Worm (Caenorhabditis elegans): ENCODE data around the gene C17H11.2.
A peak's percentile ranks its signal among the peaks of the same experiment; 100 is the strongest.

Gene C17H11.2

DNA sequence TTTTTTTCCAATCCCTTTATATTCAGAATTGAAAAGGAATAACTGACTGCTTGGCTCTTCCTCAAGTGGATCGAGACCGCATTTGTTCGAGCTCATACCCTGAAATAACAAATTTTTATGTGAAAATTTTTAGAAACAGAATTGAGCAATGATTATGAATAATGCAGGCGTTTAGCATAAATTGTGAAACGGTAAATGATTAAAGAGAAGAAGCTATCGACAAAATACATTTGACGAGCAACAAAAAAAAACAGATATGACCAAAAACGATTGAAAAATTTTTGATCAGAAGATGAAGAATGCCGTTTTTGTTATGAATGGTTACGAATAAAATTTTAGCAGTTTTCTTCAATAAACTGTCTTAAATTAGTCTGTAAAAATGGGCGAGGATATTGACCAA, 34.0 kb downstream of the C17H11.2 start, which contains the start of gene C17H11.6:
Gene C17H11.6 (minus strand): TSS at position 101 of the 400 bp plus-strand sequence.
- TF ChIP-seq ceh-22 (tag; optimal IDR thresholded peaks at IDR 0.05) (no peak), ahr-1 (tag; optimal IDR thresholded peaks at IDR 0.05) (no peak), elt-4 (tag; optimal IDR thresholded peaks at IDR 0.05) (no peak), ceh-24 (tag; optimal IDR thresholded peaks at IDR 0.05) (no peak), eyg-1 (tag; optimal IDR thresholded peaks at IDR 0.05) (no peak), madf-2 (tag; optimal IDR thresholded peaks at IDR 0.05) (no peak), ref-2 (tag; optimal IDR thresholded peaks at IDR 0.05) (no peak)

DNA sequence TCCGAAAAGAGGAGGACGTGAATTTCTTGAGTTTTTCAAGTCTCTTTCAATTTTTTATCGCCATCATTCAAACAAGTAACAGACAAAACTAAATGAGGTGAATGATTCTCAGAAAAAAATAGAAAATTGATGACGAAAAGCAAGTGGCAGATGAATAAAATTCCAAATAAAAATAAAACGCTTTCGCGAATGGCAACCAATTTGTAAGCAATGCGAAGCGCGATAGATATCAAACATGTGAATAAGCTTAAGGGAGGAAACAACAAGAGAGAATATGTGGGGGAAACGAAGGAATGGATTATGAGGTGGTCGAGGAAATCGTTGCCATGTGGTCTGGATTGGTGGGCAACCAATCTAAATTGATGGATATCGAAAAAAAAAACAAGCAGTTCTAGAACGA, 34.7 kb downstream of the C17H11.2 start:
- TF ChIP-seq fkh-6 (tag; optimal IDR thresholded peaks at IDR 0.05) (no peak), C08G9.2 (tag; optimal IDR thresholded peaks at IDR 0.05) (no peak)

DNA sequence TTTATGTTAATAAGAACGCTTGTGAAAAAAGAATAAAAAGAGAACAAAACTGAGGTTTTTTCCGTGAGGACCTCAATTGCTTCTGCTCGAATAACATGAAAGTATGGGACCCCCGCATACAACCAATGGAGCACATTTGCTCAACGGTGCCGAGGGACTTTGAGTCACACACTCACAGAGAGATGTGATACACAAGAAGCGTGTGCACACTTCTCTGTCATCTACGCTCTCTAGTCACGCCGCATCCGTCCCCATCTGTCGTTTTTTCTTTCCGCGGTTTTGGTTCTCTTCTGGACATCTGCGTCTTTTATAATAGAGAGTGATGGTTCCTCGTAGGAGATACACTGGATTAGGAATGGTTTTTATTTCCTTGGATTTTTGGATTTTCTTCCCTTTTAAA, 36.2 kb downstream of the C17H11.2 start:
- no peak for TF ChIP-seq lin-11 (tag; optimal IDR thresholded peaks at IDR 0.05)
- no peak for TF ChIP-seq ceh-22 (tag; optimal IDR thresholded peaks at IDR 0.05)
- TF ChIP-seq sdc-2 (tag; optimal IDR thresholded peaks at IDR 0.05): no peak
- no peak for TF ChIP-seq eyg-1 (tag; optimal IDR thresholded peaks at IDR 0.05)
- TF ChIP-seq unc-42 (tag; optimal IDR thresholded peaks at IDR 0.05): peak; percentile 44
- no peak for TF ChIP-seq dve-1 (tag; optimal IDR thresholded peaks at IDR 0.05)
- no peak for TF ChIP-seq ceh-2 (tag; optimal IDR thresholded peaks at IDR 0.05)
- TF ChIP-seq odd-2 (tag; optimal IDR thresholded peaks at IDR 0.05): no peak
- TF ChIP-seq hlh-6 (tag; optimal IDR thresholded peaks at IDR 0.05): no peak
- no peak for TF ChIP-seq sox-2 (GFP tag; IDR thresholded peaks at IDR 0.05)
- TF ChIP-seq hlh-8 (tag; optimal IDR thresholded peaks at IDR 0.05): peak; percentile 24
- TF ChIP-seq tbx-2 (tag; optimal IDR thresholded peaks at IDR 0.05): peak; percentile 24
- TF ChIP-seq ttx-3 (tag; optimal IDR thresholded peaks at IDR 0.05): no peak
- TF ChIP-seq hlh-30 (tag; optimal IDR thresholded peaks at IDR 0.05; ENCODE audit: insufficient read depth): peak; percentile 42
- TF ChIP-seq ceh-34 (tag; optimal IDR thresholded peaks at IDR 0.05): peak; percentile 46
- no peak for TF ChIP-seq syd-9 (tag; optimal IDR thresholded peaks at IDR 0.05)
- TF ChIP-seq ceh-18 (tag; optimal IDR thresholded peaks at IDR 0.05): peak; percentile 33
- peak; percentile 54 for TF ChIP-seq ceh-31 (tag; optimal IDR thresholded peaks at IDR 0.05)
- TF ChIP-seq C08G9.2 (tag; optimal IDR thresholded peaks at IDR 0.05): no peak
- TF ChIP-seq rnt-1 (tag; optimal IDR thresholded peaks at IDR 0.05): peak; percentile 15
- TF ChIP-seq unc-55 (GFP tag; optimal IDR thresholded peaks at IDR 0.05): peak; percentile 28
- TF ChIP-seq nfya-1 (tag; optimal IDR thresholded peaks at IDR 0.05): peak; percentile 51

DNA sequence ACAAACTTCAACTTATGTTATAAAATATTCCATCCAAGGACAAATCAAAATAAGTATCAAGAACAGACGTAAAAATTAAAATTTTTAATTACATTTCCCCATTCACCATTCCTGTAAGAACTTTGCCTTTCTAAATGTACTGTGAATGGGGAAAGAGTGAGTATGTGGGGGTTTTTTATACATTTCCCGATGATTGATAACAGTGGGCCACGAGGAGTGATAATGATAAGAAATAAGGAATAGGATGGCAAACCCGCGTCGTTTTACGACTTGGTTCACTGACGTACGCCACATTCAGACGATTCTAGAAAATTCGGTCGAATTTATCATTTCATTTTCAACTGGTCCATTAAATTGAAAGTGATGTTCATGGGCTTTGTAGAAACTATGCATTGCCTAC, 41.3 kb downstream of the C17H11.2 start, which contains the start of gene cdd-1:
Gene cdd-1 (minus strand): TSS at position 151 of the 400 bp plus-strand sequence.
- TF ChIP-seq che-1 (tag; optimal IDR thresholded peaks at IDR 0.05): no peak
- TF ChIP-seq elt-2 (tag; optimal IDR thresholded peaks at IDR 0.05): peak; percentile 89

DNA sequence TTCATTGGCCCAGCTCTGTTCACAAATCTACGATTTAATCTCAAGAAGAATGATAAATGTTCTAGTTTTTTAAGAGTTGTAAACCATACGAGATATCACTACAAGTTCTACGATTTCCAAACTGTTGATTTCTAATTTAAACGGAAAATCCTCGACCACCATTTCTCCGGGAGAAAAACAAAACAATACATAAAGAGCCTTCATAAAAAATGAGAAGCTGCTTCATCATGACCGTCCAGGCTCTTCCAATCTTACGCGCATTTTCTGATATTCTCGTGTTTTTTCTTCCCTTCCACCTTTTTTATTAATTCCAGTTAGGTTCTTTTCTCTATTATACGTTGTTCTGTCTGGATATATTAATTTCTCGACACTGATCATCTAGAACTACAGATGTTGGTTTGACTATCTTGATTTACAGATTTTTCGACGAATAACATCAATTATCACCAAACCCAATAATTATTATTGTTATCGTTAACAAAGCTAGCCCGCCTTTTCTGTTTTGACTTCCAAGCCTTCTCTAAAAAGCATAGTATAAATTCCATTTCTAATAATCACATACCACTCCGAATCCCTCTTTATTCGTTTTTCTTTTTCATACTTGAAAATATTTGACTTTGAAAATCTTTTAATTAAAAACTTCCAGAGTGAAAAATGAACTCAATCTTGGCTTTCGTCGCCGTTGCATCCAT, 44.8 kb downstream of the C17H11.2 start, which contains the start of gene C47D2.1:
Gene C47D2.1 (plus strand): TSS at position 642 of the 692 bp plus-strand sequence.
- no peak for TF ChIP-seq pat-9 (tag; optimal IDR thresholded peaks at IDR 0.05)
- TF ChIP-seq ets-4 (tag; optimal IDR thresholded peaks at IDR 0.05): no peak
- TF ChIP-seq hlh-6 (tag; optimal IDR thresholded peaks at IDR 0.05): no peak
- TF ChIP-seq madf-2 (tag; optimal IDR thresholded peaks at IDR 0.05): no peak
- no peak for TF ChIP-seq tbx-2 (tag; optimal IDR thresholded peaks at IDR 0.05)
- TF ChIP-seq K09A11.1 (tag; optimal IDR thresholded peaks at IDR 0.05; ENCODE audit: insufficient read depth): no peak
- no peak for TF ChIP-seq ceh-45 (GFP tag; IDR thresholded peaks at IDR 0.05)
- no peak for TF ChIP-seq fkh-6 (tag; optimal IDR thresholded peaks at IDR 0.05)
- no peak for TF ChIP-seq Y22D7AL.16 (tag; optimal IDR thresholded peaks at IDR 0.05)
- no peak for TF ChIP-seq hlh-30 (tag; optimal IDR thresholded peaks at IDR 0.05; ENCODE audit: insufficient read depth)
- no peak for TF ChIP-seq T23F11.4 (GFP tag; optimal IDR thresholded peaks at IDR 0.05)
- TF ChIP-seq ceh-48 (tag; optimal IDR thresholded peaks at IDR 0.05): no peak
- no peak for TF ChIP-seq ama-1 (optimal IDR thresholded peaks at IDR 0.05)
- TF ChIP-seq npax-4 (tag; optimal IDR thresholded peaks at IDR 0.05): no peak
- no peak for TF ChIP-seq ceh-30 (tag; optimal IDR thresholded peaks at IDR 0.05)
- TF ChIP-seq pha-2 (tag; optimal IDR thresholded peaks at IDR 0.05): no peak
